Fruit fly (Drosophila melanogaster) whole organism, embryonic: ENCODE data around the gene CG9737.

ENCODE experiments used
- CG13287 ChIP-seq: fragments of 200-800 bp; sonication (Bioruptor generic); IDR thresholded peaks from 2 replicates; pipeline ENCODE4 v1.3.6; 2022; ENCODE audit warnings: missing biosample characterization, missing genetic modification characterization; ENCODE audit not compliant: partially characterized antibody
- CG1832 ChIP-seq: fragments of 200-800 bp; sonication (Bioruptor generic); optimal IDR thresholded peaks from 2 replicates; lab custom pipeline; 2017; ENCODE audit warnings: missing biosample characterization, mild to moderate bottlenecking, missing genetic modification characterization, inconsistent platforms
- CG2199 ChIP-seq: fragments of 200-800 bp; sonication (Bioruptor generic); IDR thresholded peaks from 3 replicates; pipeline ENCODE4 v1.3.6; 2022; ENCODE audit warnings: missing biosample characterization, missing genetic modification characterization
- CG30431 ChIP-seq: fragments of 200-800 bp; sonication (Bioruptor generic); optimal IDR thresholded peaks from 2 replicates; lab custom pipeline; 2017; ENCODE audit warnings: missing biosample characterization, missing genetic modification characterization
- Hr51 ChIP-seq, 2 experiments: fragments of 200-800 bp; sonication (Bioruptor generic); optimal IDR thresholded peaks; 2 replicates in 1 of 2; 3 replicates in 1 of 2; lab custom pipeline; 2016 to 2018; ENCODE audit warnings: missing biosample characterization in 2 of 2, missing genetic modification characterization in 2 of 2, mild to moderate bottlenecking in 1 of 2, moderate library complexity in 1 of 2
- cas ChIP-seq: fragments of 200-800 bp; sonication (Bioruptor generic); IDR thresholded peaks from 2 replicates; pipeline ENCODE4 v1.3.6; 2022; ENCODE audit warnings: missing biosample characterization, missing genetic modification characterization

dm6 chr3R:30275970-30276369, 32.9 kb upstream of the CG9737 start:
- no peak for TF ChIP-seq CG30431 (GFP tag; lab: Kevin White, UChicago)
- no peak for TF ChIP-seq Hr51 (GFP tag; optimal IDR thresholded peaks at IDR 0.05; lab: Kevin White, UChicago)
- no peak for TF ChIP-seq cas
- no peak for TF ChIP-seq CG13287 (GFP tag; lab: Robert Waterston, UW)
- no peak for TF ChIP-seq CG2199 (GFP tag; lab: Robert Waterston, UW)
- TF ChIP-seq CG1832 (GFP tag; lab: Kevin White, UChicago), result no peak
